Worm (Caenorhabditis elegans) whole organism, L1 larva: ENCODE measurements around the gene ugt-60.

Experiments
- ama-1 ChIP-seq: fragments of 150-350 bp; optimal IDR thresholded peaks from 2 replicates; lab custom pipeline; 2014
- ces-1 ChIP-seq: fragments of 150-350 bp; optimal IDR thresholded peaks from 2 replicates; lab custom pipeline; 2014; ENCODE audit warnings: missing biosample characterization, missing genetic modification reagents, missing genetic modification characterization
- efl-3 ChIP-seq: fragments of 200-800 bp; sonication (Bioruptor generic); optimal IDR thresholded peaks from 2 replicates; lab custom pipeline; 2018; ENCODE audit warnings: mild to moderate bottlenecking, missing genetic modification characterization, missing compliant biosample characterization
- egl-27 ChIP-seq, 2 experiments: fragments of 150-350 bp in 1 of 2; sonication (generic microtip); optimal IDR thresholded peaks; 3 replicates each; lab custom pipeline; 2017 to 2018; ENCODE audit warnings: missing biosample characterization in 2 of 2, missing genetic modification characterization in 2 of 2, missing genetic modification reagents in 2 of 2
- elt-3 ChIP-seq, 6 experiments: fragments of 150-350 bp in 1 of 6; sonication (generic microtip); optimal IDR thresholded peaks; 2 replicates each; lab custom pipeline; 2017 to 2018; ENCODE audit warnings: missing biosample characterization in 6 of 6, missing genetic modification characterization in 6 of 6, inconsistent platforms in 1 of 6
- fkh-10 ChIP-seq: sonication (generic microtip); optimal IDR thresholded peaks from 2 replicates; lab custom pipeline; 2017; ENCODE audit warnings: missing biosample characterization, missing genetic modification reagents, missing genetic modification characterization
- fos-1 ChIP-seq: fragments of 150-350 bp; optimal IDR thresholded peaks from 2 replicates; lab custom pipeline; 2014; ENCODE audit warnings: missing biosample characterization, missing genetic modification characterization
- jun-1 ChIP-seq: fragments of 150-350 bp; optimal IDR thresholded peaks from 2 replicates; lab custom pipeline; 2014; ENCODE audit warnings: missing biosample characterization, missing genetic modification reagents, missing genetic modification characterization
- lin-14 ChIP-seq: fragments of 200-800 bp; sonication (Bioruptor generic); optimal IDR thresholded peaks from 2 replicates; lab custom pipeline; 2018; ENCODE audit warnings: mild to moderate bottlenecking, missing genetic modification characterization, moderate library complexity, missing compliant biosample characterization
- mdl-1 ChIP-seq, 2 experiments: fragments of 150-350 bp; optimal IDR thresholded peaks; 2 replicates each; lab custom pipeline; 2014 to 2017; ENCODE audit warnings: missing biosample characterization in 2 of 2, missing genetic modification characterization in 2 of 2, inconsistent platforms in 1 of 2
- mep-1 ChIP-seq: fragments of 150-350 bp; optimal IDR thresholded peaks from 2 replicates; lab custom pipeline; 2014; ENCODE audit warnings: missing biosample characterization, missing genetic modification characterization
- nhr-77 ChIP-seq: fragments of 150-350 bp; optimal IDR thresholded peaks from 2 replicates; lab custom pipeline; 2014; ENCODE audit warnings: missing biosample characterization, missing genetic modification characterization
- ztf-11 ChIP-seq, 2 experiments: sonication (generic microtip); optimal IDR thresholded peaks; 2 replicates each; lab custom pipeline; 2016 to 2017; ENCODE audit warnings: missing genetic modification characterization in 2 of 2, missing biosample characterization in 1 of 2, missing compliant biosample characterization in 1 of 2

- TF ChIP-seq lin-14 (GFP tag; lab: Kevin White, UChicago) (no peak), ces-1 (GFP tag; lab: Kevin White, UChicago) (no peak), elt-3 (tag; optimal IDR thresholded peaks at IDR 0.05; lab: Kevin White, UChicago) (no peak), fos-1 (no peak), fkh-10 (GFP tag; lab: Kevin White, UChicago) (no peak), egl-27 (tag; optimal IDR thresholded peaks at IDR 0.05; lab: Kevin White, UChicago) (no peak), mep-1 (tag; lab: Kevin White, UChicago) (no peak), jun-1 (no peak), mdl-1 (tag; optimal IDR thresholded peaks at IDR 0.05; lab: Kevin White, UChicago) (no peak), efl-3 (no peak), ztf-11 (tag; optimal IDR thresholded peaks at IDR 0.05; lab: Kevin White, UChicago) (no peak), nhr-77 (tag; lab: Kevin White, UChicago) (no peak), ama-1 (no peak)
Observed at ce11 chrIII:9713182-9713581, 34.3 kb upstream of the ugt-60 start.
